Fruit fly (Drosophila melanogaster) whole organism, adult: ENCODE data around the gene Ripalpha.

ENCODE experiments used
- CG11617 ChIP-seq: fragments of 200-800 bp; sonication (Bioruptor generic); optimal IDR thresholded peaks from 2 replicates; lab custom pipeline; 2017; ENCODE audit warnings: mild to moderate bottlenecking, missing biosample characterization, missing genetic modification reagents, missing genetic modification characterization
- CG12768 ChIP-seq: fragments of 200-800 bp; sonication (Bioruptor generic); optimal IDR thresholded peaks from 2 replicates; lab custom pipeline; 2017; ENCODE audit warnings: missing biosample characterization, missing genetic modification characterization, mild to moderate bottlenecking, moderate library complexity, missing genetic modification reagents
- CG33017 ChIP-seq: fragments of 200-800 bp; sonication (Bioruptor generic); optimal IDR thresholded peaks from 2 replicates; lab custom pipeline; 2018; ENCODE audit warnings: missing biosample characterization, mild to moderate bottlenecking, missing genetic modification characterization, moderate library complexity
- CG5204 ChIP-seq: fragments of 200-800 bp; sonication (Bioruptor generic); optimal IDR thresholded peaks from 2 replicates; lab custom pipeline; 2016; ENCODE audit warnings: missing biosample characterization, missing genetic modification characterization
- CG7101 ChIP-seq: fragments of 200-800 bp; sonication (Bioruptor generic); optimal IDR thresholded peaks from 2 replicates; lab custom pipeline; 2018; ENCODE audit warnings: missing biosample characterization, mild to moderate bottlenecking, missing genetic modification characterization, moderate library complexity
- Clk ChIP-seq: fragments of 200-800 bp; sonication (Bioruptor generic); optimal IDR thresholded peaks from 2 replicates; lab custom pipeline; 2017; ENCODE audit warnings: missing biosample characterization, missing genetic modification characterization
- Crg-1 ChIP-seq: fragments of 200-800 bp; sonication (Bioruptor generic); optimal IDR thresholded peaks from 2 replicates; lab custom pipeline; 2016; ENCODE audit warnings: missing biosample characterization, missing genetic modification characterization
- Hr96 ChIP-seq: fragments of 200-800 bp; sonication (Bioruptor generic); optimal IDR thresholded peaks from 2 replicates; lab custom pipeline; 2016; ENCODE audit warnings: missing biosample characterization, missing genetic modification characterization
- cic ChIP-seq: fragments of 200-800 bp; sonication (Bioruptor generic); optimal IDR thresholded peaks from 2 replicates; lab custom pipeline; 2017; ENCODE audit warnings: missing biosample characterization, mild to moderate bottlenecking, missing genetic modification characterization, moderate library complexity
- cnc ChIP-seq, 2 experiments: fragments of >200 bp; optimal IDR thresholded peaks; 2 replicates each; lab custom pipeline; 2017
- kay ChIP-seq: fragments of 200-800 bp; sonication (Bioruptor generic); peaks from one replicate; lab custom pipeline; 2016; ENCODE audit warnings: missing biosample characterization, missing genetic modification characterization, borderline replicate concordance
- tj ChIP-seq: fragments of 200-800 bp; sonication (Bioruptor generic); optimal IDR thresholded peaks from 3 replicates; lab custom pipeline; 2017; ENCODE audit warnings: missing biosample characterization, mild to moderate bottlenecking, missing genetic modification characterization, moderate library complexity
- toe ChIP-seq: fragments of 200-800 bp; sonication (Bioruptor generic); optimal IDR thresholded peaks from 2 replicates; lab custom pipeline; 2016; ENCODE audit warnings: missing biosample characterization, missing genetic modification characterization

DNA sequence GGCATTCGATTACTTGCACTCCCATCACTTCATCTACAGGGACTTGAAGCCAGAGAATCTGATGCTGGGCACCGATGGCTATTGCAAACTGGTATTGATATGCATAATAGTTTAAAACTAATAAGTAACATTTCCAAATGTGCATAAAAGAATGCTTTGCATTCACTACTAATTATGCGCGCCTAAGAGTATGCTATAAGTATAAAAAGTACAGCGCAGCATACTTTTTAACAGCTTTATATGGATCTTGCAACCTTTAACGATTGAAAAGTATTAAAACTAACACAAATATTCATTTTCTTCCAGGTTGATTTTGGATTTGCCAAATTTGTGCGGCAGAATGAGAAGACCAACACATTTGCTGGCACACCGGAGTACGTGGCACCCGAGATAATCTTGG lies 46.4 kb downstream of the Ripalpha start:
- TF ChIP-seq CG5204 (GFP tag; lab: Kevin White, UChicago): no peak
- no peak for TF ChIP-seq cnc (optimal IDR thresholded peaks at IDR 0.05; lab: Kevin White, UChicago)
- no peak for TF ChIP-seq kay (GFP tag; lab: Kevin White, UChicago)
- no peak for TF ChIP-seq CG12768 (GFP tag; lab: Kevin White, UChicago)
- no peak for TF ChIP-seq toe (GFP tag; lab: Kevin White, UChicago)
- TF ChIP-seq tj (GFP tag; lab: Kevin White, UChicago): no peak
- no peak for TF ChIP-seq CG7101 (tag; lab: Kevin White, UChicago)
- TF ChIP-seq Clk: no peak
- no peak for TF ChIP-seq Hr96
- TF ChIP-seq CG11617 (GFP tag; lab: Kevin White, UChicago): no peak
- no peak for TF ChIP-seq cic
- TF ChIP-seq CG33017 (tag; lab: Kevin White, UChicago): no peak
- TF ChIP-seq Crg-1 (GFP tag; lab: Kevin White, UChicago): no peak
